Worm (Caenorhabditis elegans) whole organism, late embryonic: ENCODE data around the gene lep-2.

Experiments used
- F13H6.1 ChIP-seq: sonication (generic microtip); optimal IDR thresholded peaks from 2 replicates; lab custom pipeline; 2016; ENCODE audit warnings: missing genetic modification characterization, missing compliant biosample characterization
- ama-1 ChIP-seq: fragments of 150-350 bp; optimal IDR thresholded peaks from 2 replicates; lab custom pipeline; 2014
- dmd-4 ChIP-seq: sonication (generic microtip); optimal IDR thresholded peaks from 2 replicates; lab custom pipeline; 2016; ENCODE audit warnings: borderline replicate concordance, missing genetic modification characterization, missing compliant biosample characterization
- fax-1 ChIP-seq: sonication (generic microtip); optimal IDR thresholded peaks from 2 replicates; lab custom pipeline; 2016; ENCODE audit warnings: missing genotype, missing genetic modification characterization, missing compliant biosample characterization
- fkh-10 ChIP-seq: fragments of 150-350 bp; optimal IDR thresholded peaks from 2 replicates; lab custom pipeline; 2014; ENCODE audit warnings: missing biosample characterization, missing genetic modification reagents, missing genetic modification characterization
- hlh-13 ChIP-seq: fragments of 200-800 bp; sonication (Bioruptor generic); optimal IDR thresholded peaks from 2 replicates; lab custom pipeline; 2018; ENCODE audit warnings: mild to moderate bottlenecking, missing genetic modification characterization, missing compliant biosample characterization
- hlh-6 ChIP-seq: sonication (generic microtip); optimal IDR thresholded peaks from 2 replicates; lab custom pipeline; 2016; ENCODE audit warnings: missing genotype, missing genetic modification characterization, missing compliant biosample characterization
- nfya-1 ChIP-seq: sonication (generic microtip); optimal IDR thresholded peaks from 2 replicates; lab custom pipeline; 2017; ENCODE audit warnings: missing genetic modification characterization, mild to moderate bottlenecking, missing compliant biosample characterization, antibody characterized with exemption, moderate library complexity
- nhr-11 ChIP-seq: fragments of 150-350 bp; optimal IDR thresholded peaks from 2 replicates; lab custom pipeline; 2014; ENCODE audit warnings: missing biosample characterization, missing genetic modification characterization

DNA sequence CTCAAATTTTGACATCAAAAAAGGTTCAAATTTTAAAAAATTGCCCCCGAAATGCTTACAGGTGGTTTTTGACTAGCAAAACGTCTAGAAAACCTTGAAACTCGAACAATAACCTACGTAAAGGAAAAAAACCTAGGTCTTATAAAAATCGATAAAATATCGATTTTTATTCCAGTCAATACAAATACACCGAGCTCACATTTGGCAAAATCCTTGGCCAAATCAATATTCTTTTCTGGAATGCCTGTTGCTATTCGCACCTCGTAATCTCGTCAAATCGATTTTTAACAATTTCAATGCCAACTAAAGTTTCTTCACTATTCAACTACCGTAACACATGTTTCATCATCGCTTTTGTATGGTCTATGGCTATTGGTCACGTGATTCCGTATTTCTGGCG lies 54.9 kb downstream of the lep-2 start:
- no peak for TF ChIP-seq fkh-10 (GFP tag; lab: Kevin White, UChicago)
- TF ChIP-seq hlh-6 (tag; lab: Kevin White, UChicago), result no peak
- no peak for TF ChIP-seq nfya-1 (tag; lab: Kevin White, UChicago)
- TF ChIP-seq dmd-4 (tag; lab: Kevin White, UChicago), result no peak
- no peak for TF ChIP-seq nhr-11 (tag; lab: Kevin White, UChicago)
- TF ChIP-seq fax-1, result no peak
- TF ChIP-seq F13H6.1 (tag; lab: Kevin White, UChicago), result no peak
- TF ChIP-seq hlh-13, result no peak
- no peak for TF ChIP-seq ama-1
